Worm (Caenorhabditis elegans): ENCODE data around the gene cyp-34A6.

The cyp-34A6 gene

DNA sequence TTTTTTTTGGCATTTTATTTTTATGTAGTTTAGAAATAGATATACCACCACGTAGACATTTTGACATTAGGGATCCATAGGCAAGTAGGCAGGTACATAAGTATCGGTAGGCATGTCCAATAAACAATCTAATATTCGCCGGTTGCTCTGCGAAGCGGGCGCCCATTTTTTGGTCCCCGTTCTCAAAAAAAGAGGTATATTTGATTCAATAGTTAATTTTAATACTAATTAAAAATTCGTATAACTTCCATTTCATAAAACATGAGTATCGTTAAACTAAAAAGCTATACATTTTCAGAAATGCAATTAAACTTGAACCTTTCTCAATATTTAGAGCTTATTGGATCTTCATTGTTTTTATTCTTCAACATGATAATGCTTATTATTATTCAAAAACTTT lies 15.8 kb upstream of the cyp-34A6 start, which contains the start of gene str-83:
str-83 (plus strand) TSS at position 301 of the 400 bp plus-strand sequence.
- no peak for TF ChIP-seq tbx-37 (GFP tag; conservative IDR thresholded peaks at IDR 0.05)
- TF ChIP-seq tbx-11 (GFP tag; IDR thresholded peaks at IDR 0.05): no peak
- no peak for TF ChIP-seq scrt-1 (GFP tag; IDR thresholded peaks at IDR 0.05)
- no peak for TF ChIP-seq aly-1 (tag; optimal IDR thresholded peaks at IDR 0.05)
- no peak for TF ChIP-seq ceh-13 (GFP tag; optimal IDR thresholded peaks at IDR 0.05)
- no peak for TF ChIP-seq ama-1 (optimal IDR thresholded peaks at IDR 0.05)
- TF ChIP-seq F13C5.2 (tag; optimal IDR thresholded peaks at IDR 0.05): no peak
- no peak for TF ChIP-seq ceh-36 (tag; optimal IDR thresholded peaks at IDR 0.05)
- no peak for TF ChIP-seq hmbx-1 (tag; optimal IDR thresholded peaks at IDR 0.05)
- TF ChIP-seq pes-1 (GFP tag; IDR thresholded peaks at IDR 0.05): no peak
- TF ChIP-seq B0310.2 (tag; optimal IDR thresholded peaks at IDR 0.05): no peak
- no peak for TF ChIP-seq tra-4 (tag; optimal IDR thresholded peaks at IDR 0.05)
- TF ChIP-seq hmg-4 (GFP tag; optimal IDR thresholded peaks at IDR 0.05): no peak
- TF ChIP-seq hnd-1 (tag; optimal IDR thresholded peaks at IDR 0.05): no peak
- TF ChIP-seq flt-1 (GFP tag; IDR thresholded peaks at IDR 0.05): no peak
- no peak for TF ChIP-seq sea-1 (GFP tag; conservative IDR thresholded peaks at IDR 0.05)
- no peak for TF ChIP-seq ets-7 (tag; optimal IDR thresholded peaks at IDR 0.05)

DNA sequence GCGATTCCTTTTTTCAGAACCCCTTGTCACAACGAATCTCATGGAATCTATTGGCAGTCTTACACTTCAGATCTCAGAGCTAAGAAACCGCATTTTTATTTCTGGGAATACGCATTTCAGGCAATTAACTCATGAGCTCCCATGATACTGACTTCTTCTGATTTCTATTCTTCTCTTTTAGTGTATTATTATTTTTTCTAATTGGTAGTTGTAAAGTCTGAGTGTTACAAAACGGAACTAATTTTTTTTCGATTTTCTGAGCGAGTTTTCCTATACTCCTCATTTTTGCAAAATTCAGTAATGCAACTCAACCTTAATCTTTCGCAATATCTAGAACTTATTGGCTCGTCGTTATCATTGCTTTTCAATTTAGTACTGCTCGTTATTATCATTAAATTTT lies 13.2 kb upstream of the cyp-34A6 start, which contains the start of gene str-82:
str-82 (plus strand) TSS at position 301 of the 400 bp plus-strand sequence.
- TF ChIP-seq hmbx-1 (tag; optimal IDR thresholded peaks at IDR 0.05): no peak
- TF ChIP-seq tbx-37 (GFP tag; conservative IDR thresholded peaks at IDR 0.05): no peak

ce11 chrV:3972846-3973245 lies 11.7 kb upstream of the cyp-34A6 start, which contains the start of gene cyp-34A10:
cyp-34A10 (minus strand) TSS chrV:3972991.
- no peak for TF ChIP-seq F13C5.2 (tag; optimal IDR thresholded peaks at IDR 0.05)
- TF ChIP-seq ceh-13 (GFP tag; optimal IDR thresholded peaks at IDR 0.05): no peak
- TF ChIP-seq pes-1 (GFP tag; IDR thresholded peaks at IDR 0.05): no peak
- no peak for TF ChIP-seq sea-1 (GFP tag; conservative IDR thresholded peaks at IDR 0.05)

ce11 chrV:3970410-3970809 lies 9.3 kb upstream of the cyp-34A6 start, which contains the start of gene cyp-34A9:
cyp-34A9 (minus strand) TSS chrV:3970540.
- TF ChIP-seq sea-1 (GFP tag; conservative IDR thresholded peaks at IDR 0.05) (no peak), tbx-11 (GFP tag; IDR thresholded peaks at IDR 0.05) (no peak), aly-1 (tag; optimal IDR thresholded peaks at IDR 0.05) (no peak), pes-1 (GFP tag; IDR thresholded peaks at IDR 0.05) (no peak), B0310.2 (tag; optimal IDR thresholded peaks at IDR 0.05) (no peak)

- no peak for TF ChIP-seq ets-7 (tag; optimal IDR thresholded peaks at IDR 0.05)
- TF ChIP-seq tbx-11 (GFP tag; IDR thresholded peaks at IDR 0.05): no peak
- no peak for TF ChIP-seq F13C5.2 (tag; optimal IDR thresholded peaks at IDR 0.05)
- no peak for TF ChIP-seq hmbx-1 (tag; optimal IDR thresholded peaks at IDR 0.05)
- TF ChIP-seq B0310.2 (tag; optimal IDR thresholded peaks at IDR 0.05): no peak
Measured at ce11 chrV:3969664-3970063, 8.5 kb upstream of the cyp-34A6 start.

DNA sequence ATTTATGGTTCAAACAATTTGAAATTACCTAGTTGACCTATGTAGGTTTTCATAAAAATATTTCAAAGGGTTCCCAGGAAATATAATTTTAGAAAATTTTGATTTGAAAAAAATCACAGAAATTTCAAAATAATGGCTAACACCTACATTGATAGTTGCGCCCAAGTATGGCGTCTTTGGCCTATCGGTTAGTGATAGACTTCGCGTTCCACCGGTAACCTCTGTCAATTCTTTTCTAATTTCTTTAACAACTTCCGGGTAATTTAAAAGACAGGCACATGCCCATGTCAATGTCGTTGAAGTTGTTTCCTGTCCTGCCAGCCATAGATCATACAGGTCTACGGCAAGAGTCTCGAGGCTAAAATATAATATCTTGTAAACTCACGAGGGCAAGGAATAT lies 7.8 kb upstream of the cyp-34A6 start:
- no peak for TF ChIP-seq ama-1 (optimal IDR thresholded peaks at IDR 0.05)
- no peak for TF ChIP-seq pes-1 (GFP tag; IDR thresholded peaks at IDR 0.05)
- TF ChIP-seq ets-7 (tag; optimal IDR thresholded peaks at IDR 0.05): no peak
- TF ChIP-seq tbx-37 (GFP tag; conservative IDR thresholded peaks at IDR 0.05): no peak
- TF ChIP-seq scrt-1 (GFP tag; IDR thresholded peaks at IDR 0.05): no peak
- no peak for TF ChIP-seq ceh-13 (GFP tag; optimal IDR thresholded peaks at IDR 0.05)
- TF ChIP-seq ceh-36 (tag; optimal IDR thresholded peaks at IDR 0.05): no peak
- no peak for TF ChIP-seq sea-1 (GFP tag; conservative IDR thresholded peaks at IDR 0.05)
- TF ChIP-seq tbx-11 (GFP tag; IDR thresholded peaks at IDR 0.05): no peak
- TF ChIP-seq tra-4 (tag; optimal IDR thresholded peaks at IDR 0.05): no peak

ce11 chrV:3967762-3968161 lies 6.6 kb upstream of the cyp-34A6 start, which contains the start of gene cyp-34A8:
cyp-34A8 (minus strand) TSS chrV:3967823.
- TF ChIP-seq scrt-1 (GFP tag; IDR thresholded peaks at IDR 0.05) (no peak), ceh-36 (tag; optimal IDR thresholded peaks at IDR 0.05) (no peak), tbx-11 (GFP tag; IDR thresholded peaks at IDR 0.05) (no peak), tbx-37 (GFP tag; conservative IDR thresholded peaks at IDR 0.05) (no peak), B0310.2 (tag; optimal IDR thresholded peaks at IDR 0.05) (no peak), flt-1 (GFP tag; IDR thresholded peaks at IDR 0.05) (no peak), ets-7 (tag; optimal IDR thresholded peaks at IDR 0.05) (no peak), ceh-13 (GFP tag; optimal IDR thresholded peaks at IDR 0.05) (no peak), F13C5.2 (tag; optimal IDR thresholded peaks at IDR 0.05) (no peak), hmbx-1 (tag; optimal IDR thresholded peaks at IDR 0.05) (no peak), tra-4 (tag; optimal IDR thresholded peaks at IDR 0.05) (no peak), hnd-1 (tag; optimal IDR thresholded peaks at IDR 0.05) (no peak), sea-1 (GFP tag; conservative IDR thresholded peaks at IDR 0.05) (no peak)

DNA sequence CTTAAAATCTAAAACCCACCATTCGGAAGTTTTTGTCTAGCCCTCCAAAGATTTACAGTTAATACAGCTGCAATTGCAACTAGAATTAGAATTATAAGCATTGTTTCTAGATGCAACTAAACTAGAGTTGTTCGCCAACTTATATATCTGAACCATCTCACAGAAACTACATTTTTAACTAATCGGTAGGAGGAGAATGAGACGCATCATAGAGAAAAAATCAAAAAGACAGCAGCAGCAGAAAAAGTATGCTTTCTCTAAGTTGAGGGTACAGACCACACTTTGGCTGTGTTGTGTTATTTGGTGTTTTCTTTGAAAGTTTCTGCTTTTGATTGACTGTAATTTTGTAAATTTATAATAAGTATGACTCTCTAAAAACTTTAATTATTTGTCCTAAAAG lies 2.6 kb upstream of the cyp-34A6 start, which contains the start of gene cyp-34A7:
cyp-34A7 (minus strand) TSS at position 101 of the 400 bp plus-strand sequence.
- TF ChIP-seq sea-1 (GFP tag; conservative IDR thresholded peaks at IDR 0.05) (no peak), ceh-36 (tag; optimal IDR thresholded peaks at IDR 0.05) (no peak), flt-1 (GFP tag; IDR thresholded peaks at IDR 0.05) (no peak), pes-1 (GFP tag; IDR thresholded peaks at IDR 0.05) (no peak), B0310.2 (tag; optimal IDR thresholded peaks at IDR 0.05) (no peak), tbx-37 (GFP tag; conservative IDR thresholded peaks at IDR 0.05) (no peak), scrt-1 (GFP tag; IDR thresholded peaks at IDR 0.05) (no peak), ets-7 (tag; optimal IDR thresholded peaks at IDR 0.05) (no peak), ceh-13 (GFP tag; optimal IDR thresholded peaks at IDR 0.05) (no peak), aly-1 (tag; optimal IDR thresholded peaks at IDR 0.05) (no peak), hnd-1 (tag; optimal IDR thresholded peaks at IDR 0.05) (no peak), hmbx-1 (tag; optimal IDR thresholded peaks at IDR 0.05) (no peak), ama-1 (optimal IDR thresholded peaks at IDR 0.05) (no peak), hmg-4 (GFP tag; optimal IDR thresholded peaks at IDR 0.05) (no peak), tra-4 (tag; optimal IDR thresholded peaks at IDR 0.05) (no peak), F13C5.2 (tag; optimal IDR thresholded peaks at IDR 0.05) (no peak), tbx-11 (GFP tag; IDR thresholded peaks at IDR 0.05) (no peak)

Data from whole organism, early embryonic.